Worm (Caenorhabditis elegans) whole organism, early embryonic: ENCODE data around the gene chil-14.

Experiments
- B0310.2 ChIP-seq: sonication (generic microtip); optimal IDR thresholded peaks from 2 replicates; lab custom pipeline; 2016; ENCODE audit warnings: mild to moderate bottlenecking, missing genetic modification characterization, missing compliant biosample characterization
- F13C5.2 ChIP-seq: sonication (generic microtip); optimal IDR thresholded peaks from 2 replicates; lab custom pipeline; 2017; ENCODE audit warnings: mild to moderate bottlenecking, missing genetic modification characterization, inconsistent platforms, missing compliant biosample characterization
- aly-1 ChIP-seq: sonication (generic microtip); optimal IDR thresholded peaks from 2 replicates; lab custom pipeline; 2016; ENCODE audit warnings: missing genetic modification characterization, missing compliant biosample characterization
- ama-1 ChIP-seq: fragments of 150-350 bp; optimal IDR thresholded peaks from 2 replicates; lab custom pipeline; 2014
- ceh-13 ChIP-seq: fragments of 200-800 bp; sonication (Bioruptor generic); optimal IDR thresholded peaks from 2 replicates; lab custom pipeline; 2018; ENCODE audit warnings: mild to moderate bottlenecking, missing genetic modification characterization, missing compliant biosample characterization
- ceh-36 ChIP-seq: sonication (generic microtip); optimal IDR thresholded peaks from 2 replicates; lab custom pipeline; 2016; ENCODE audit warnings: missing genetic modification characterization, inconsistent platforms, missing compliant biosample characterization
- ets-7 ChIP-seq: sonication (generic microtip); optimal IDR thresholded peaks from 2 replicates; lab custom pipeline; 2016; ENCODE audit warnings: missing genotype, missing genetic modification characterization, missing compliant biosample characterization
- flt-1 ChIP-seq: fragments of 200-800 bp; sonication (Bioruptor generic); IDR thresholded peaks from 2 replicates; pipeline ENCODE4 v1.3.6; 2022; ENCODE audit warnings: missing genetic modification characterization, missing compliant biosample characterization
- hmbx-1 ChIP-seq: sonication (generic microtip); optimal IDR thresholded peaks from 2 replicates; lab custom pipeline; 2016; ENCODE audit warnings: mild to moderate bottlenecking, missing genetic modification characterization, missing compliant biosample characterization
- hmg-4 ChIP-seq: fragments of 200-800 bp; sonication (Bioruptor generic); optimal IDR thresholded peaks from 2 replicates; lab custom pipeline; 2018; ENCODE audit warnings: mild to moderate bottlenecking, missing genetic modification characterization, missing compliant biosample characterization
- hnd-1 ChIP-seq: sonication (generic microtip); optimal IDR thresholded peaks from 2 replicates; lab custom pipeline; 2016; ENCODE audit warnings: missing genetic modification characterization, missing compliant biosample characterization
- pes-1 ChIP-seq: fragments of 200-800 bp; sonication (Bioruptor generic); IDR thresholded peaks from 2 replicates; pipeline ENCODE4 v1.3.6; 2022; ENCODE audit warnings: missing genetic modification reagents, missing genetic modification characterization, missing compliant biosample characterization
- scrt-1 ChIP-seq: fragments of 200-800 bp; sonication (Bioruptor generic); IDR thresholded peaks from 2 replicates; pipeline ENCODE4 v1.3.6; 2022; ENCODE audit warnings: missing genetic modification characterization, missing compliant biosample characterization
- tbx-11 ChIP-seq: fragments of 200-800 bp; sonication (Bioruptor generic); IDR thresholded peaks from 2 replicates; pipeline ENCODE4 v1.3.6; 2022; ENCODE audit warnings: missing genetic modification characterization, missing compliant biosample characterization
- tbx-37 ChIP-seq: fragments of 200-800 bp; sonication (Bioruptor generic); conservative IDR thresholded peaks from 2 replicates; pipeline ENCODE4 v1.3.6; 2022; ENCODE audit warnings: missing genetic modification reagents, missing genetic modification characterization, missing compliant biosample characterization
- tra-4 ChIP-seq: sonication (generic microtip); optimal IDR thresholded peaks from 2 replicates; lab custom pipeline; 2017; ENCODE audit warnings: missing genetic modification characterization, missing compliant biosample characterization

The chil-14 gene

ce11 chrV:1495752-1496151 lies 40.9 kb downstream of the chil-14 start:
- no peak for TF ChIP-seq hnd-1 (tag; lab: Kevin White, UChicago)
- no peak for TF ChIP-seq pes-1 (GFP tag; lab: Robert Waterston, UW)
- TF ChIP-seq B0310.2 (tag; lab: Kevin White, UChicago) = no peak
- TF ChIP-seq ama-1 (lab: Kevin White, UChicago) = no peak
- no peak for TF ChIP-seq aly-1 (tag; lab: Kevin White, UChicago)
- no peak for TF ChIP-seq ets-7
- no peak for TF ChIP-seq tbx-37 (GFP tag; lab: Robert Waterston, UW)
- no peak for TF ChIP-seq ceh-13 (GFP tag; lab: Kevin White, UChicago)
- no peak for TF ChIP-seq flt-1 (GFP tag; lab: Robert Waterston, UW)
- TF ChIP-seq tra-4 (tag; lab: Kevin White, UChicago) = no peak
- TF ChIP-seq hmg-4 (GFP tag; lab: Kevin White, UChicago) = no peak
- no peak for TF ChIP-seq ceh-36
- no peak for TF ChIP-seq tbx-11 (GFP tag; lab: Robert Waterston, UW)

ce11 chrV:1499140-1499539 lies 44.3 kb downstream of the chil-14 start, which contains the start of gene sru-27:
Gene sru-27, plus strand, starts transcription at chrV:1499440.
- no peak for TF ChIP-seq scrt-1 (GFP tag; lab: Robert Waterston, UW)
- no peak for TF ChIP-seq hmbx-1 (tag; lab: Kevin White, UChicago)
- TF ChIP-seq hnd-1 (tag; lab: Kevin White, UChicago) = no peak
- no peak for TF ChIP-seq F13C5.2
- no peak for TF ChIP-seq tbx-11 (GFP tag; lab: Robert Waterston, UW)
- TF ChIP-seq ama-1 (lab: Kevin White, UChicago) = no peak
- TF ChIP-seq pes-1 (GFP tag; lab: Robert Waterston, UW) = no peak
- no peak for TF ChIP-seq aly-1 (tag; lab: Kevin White, UChicago)
- no peak for TF ChIP-seq tra-4 (tag; lab: Kevin White, UChicago)
- no peak for TF ChIP-seq ceh-13 (GFP tag; lab: Kevin White, UChicago)

ce11 chrV:1505995-1506394 lies 51.1 kb downstream of the chil-14 start, which contains the start of gene sru-28:
Gene sru-28, plus strand, starts transcription at chrV:1506295.
- TF ChIP-seq flt-1 (GFP tag; lab: Robert Waterston, UW) = no peak
- TF ChIP-seq hmg-4 (GFP tag; lab: Kevin White, UChicago) = no peak
- no peak for TF ChIP-seq tbx-11 (GFP tag; lab: Robert Waterston, UW)
- TF ChIP-seq ama-1 (lab: Kevin White, UChicago) = no peak
- no peak for TF ChIP-seq ceh-36
- no peak for TF ChIP-seq B0310.2 (tag; lab: Kevin White, UChicago)
- TF ChIP-seq pes-1 (GFP tag; lab: Robert Waterston, UW) = no peak
- TF ChIP-seq F13C5.2 = no peak
- TF ChIP-seq hnd-1 (tag; lab: Kevin White, UChicago) = no peak
